Worm (Caenorhabditis elegans) whole organism, mixed stage, embryonic: ENCODE measurements around the gene K05G3.2.
"Not testable (repeated sequence)": the region's sequence is repeated elsewhere in the genome, so short reads cannot be mapped to it uniquely, and the experiment has no call there.

Experiments
- M03D4.4 ChIP-seq: sonication (generic microtip); optimal IDR thresholded peaks from 2 replicates; lab custom pipeline; 2017; ENCODE audit warnings: mild to moderate bottlenecking, missing genetic modification characterization, missing compliant biosample characterization
- bed-3 ChIP-seq: fragments of 200-800 bp; sonication (Bioruptor generic); optimal IDR thresholded peaks from 3 replicates; lab custom pipeline; 2018; ENCODE audit warnings: mild to moderate bottlenecking, missing genetic modification characterization, moderate library complexity, missing compliant biosample characterization
- blmp-1 ChIP-seq: fragments of 150-350 bp; optimal IDR thresholded peaks from 2 replicates; lab custom pipeline; 2014; ENCODE audit warnings: missing biosample characterization, missing genetic modification characterization
- ceh-43 ChIP-seq: fragments of 200-800 bp; sonication (Bioruptor generic); optimal IDR thresholded peaks from 2 replicates; lab custom pipeline; 2018; ENCODE audit warnings: mild to moderate bottlenecking, missing genetic modification characterization, moderate library complexity, missing compliant biosample characterization
- ceh-83 ChIP-seq: fragments of 200-800 bp; sonication (Bioruptor generic); optimal IDR thresholded peaks from 2 replicates; lab custom pipeline; 2018; ENCODE audit warnings: mild to moderate bottlenecking, missing genetic modification characterization, missing compliant biosample characterization
- drap-1 ChIP-seq: fragments of 200-800 bp; sonication (Bioruptor generic); optimal IDR thresholded peaks from 3 replicates; lab custom pipeline; 2018; ENCODE audit warnings: mild to moderate bottlenecking, missing genetic modification characterization, missing compliant biosample characterization
- elt-1 ChIP-seq: sonication (generic microtip); optimal IDR thresholded peaks from 2 replicates; lab custom pipeline; 2017; ENCODE audit warnings: missing genetic modification characterization, mild to moderate bottlenecking, missing compliant biosample characterization, antibody characterized with exemption, moderate library complexity, borderline replicate concordance; ENCODE audit not compliant: insufficient read depth
- elt-3 ChIP-seq: fragments of 150-350 bp; optimal IDR thresholded peaks from 2 replicates; lab custom pipeline; 2014; ENCODE audit warnings: missing biosample characterization, missing genetic modification characterization
- flh-1 ChIP-seq: fragments of 200-800 bp; sonication (Bioruptor generic); optimal IDR thresholded peaks from 2 replicates; lab custom pipeline; 2018; ENCODE audit warnings: mild to moderate bottlenecking, missing genetic modification characterization, moderate library complexity, missing compliant biosample characterization
- hlh-1 ChIP-seq: fragments of 150-350 bp; optimal IDR thresholded peaks from 2 replicates; lab custom pipeline; 2014; ENCODE audit warnings: missing biosample characterization, missing genetic modification reagents, missing genetic modification characterization
- lin-13 ChIP-seq: fragments of 150-350 bp; optimal IDR thresholded peaks from 2 replicates; lab custom pipeline; 2014; ENCODE audit warnings: missing biosample characterization, missing genetic modification characterization
- lin-32 ChIP-seq: fragments of 200-800 bp; sonication (Bioruptor generic); optimal IDR thresholded peaks from 2 replicates; lab custom pipeline; 2018; ENCODE audit warnings: mild to moderate bottlenecking, missing genetic modification characterization, missing compliant biosample characterization
- lsy-2 ChIP-seq: fragments of 150-350 bp; optimal IDR thresholded peaks from 2 replicates; lab custom pipeline; 2014; ENCODE audit warnings: missing biosample characterization, missing genetic modification characterization
- mab-5 ChIP-seq: fragments of 150-350 bp; optimal IDR thresholded peaks from 2 replicates; lab custom pipeline; 2014; ENCODE audit warnings: missing biosample characterization, missing genetic modification characterization
- mep-1 ChIP-seq: fragments of 150-350 bp; optimal IDR thresholded peaks from 2 replicates; lab custom pipeline; 2017; ENCODE audit warnings: missing biosample characterization, missing genetic modification reagents, missing genetic modification characterization, inconsistent platforms
- mls-2 ChIP-seq: sonication (generic microtip); optimal IDR thresholded peaks from 2 replicates; lab custom pipeline; 2016; ENCODE audit warnings: mild to moderate bottlenecking, missing genetic modification characterization, moderate library complexity, missing compliant biosample characterization
- nhr-12 ChIP-seq: fragments of 150-350 bp; optimal IDR thresholded peaks from 2 replicates; lab custom pipeline; 2014; ENCODE audit warnings: missing biosample characterization, missing genetic modification characterization
- nhr-2 ChIP-seq: fragments of 150-350 bp; optimal IDR thresholded peaks from 2 replicates; lab custom pipeline; 2014; ENCODE audit warnings: missing biosample characterization, missing genetic modification characterization
- nhr-28 ChIP-seq: fragments of 150-350 bp; optimal IDR thresholded peaks from 2 replicates; lab custom pipeline; 2014; ENCODE audit warnings: missing biosample characterization, missing genetic modification characterization
- pha-4 ChIP-seq: fragments of 150-350 bp; optimal IDR thresholded peaks from 2 replicates; lab custom pipeline; 2018; ENCODE audit warnings: missing biosample characterization, missing genetic modification reagents, missing genetic modification characterization
- sem-2 ChIP-seq: fragments of 200-800 bp; sonication (Bioruptor generic); optimal IDR thresholded peaks from 2 replicates; lab custom pipeline; 2018; ENCODE audit warnings: mild to moderate bottlenecking, missing genetic modification characterization, missing compliant biosample characterization
- snpc-4 ChIP-seq: fragments of 150-350 bp; optimal IDR thresholded peaks from 2 replicates; lab custom pipeline; 2014; ENCODE audit warnings: missing biosample characterization, missing genetic modification characterization
- sptf-1 ChIP-seq: sonication (generic microtip); optimal IDR thresholded peaks from 2 replicates; lab custom pipeline; 2017; ENCODE audit warnings: mild to moderate bottlenecking, missing genetic modification characterization, moderate library complexity, missing compliant biosample characterization
- tbx-8 ChIP-seq: fragments of 200-800 bp; sonication (Bioruptor generic); optimal IDR thresholded peaks from 2 replicates; lab custom pipeline; 2018; ENCODE audit warnings: mild to moderate bottlenecking, missing genetic modification characterization, moderate library complexity, missing compliant biosample characterization
- unc-120 ChIP-seq: sonication (generic microtip); optimal IDR thresholded peaks from 2 replicates; lab custom pipeline; 2017; ENCODE audit warnings: missing genetic modification characterization, missing compliant biosample characterization; ENCODE audit not compliant: poor library complexity, severe bottlenecking
- unc-39 ChIP-seq: fragments of 150-350 bp; optimal IDR thresholded peaks from 2 replicates; lab custom pipeline; 2014; ENCODE audit warnings: missing biosample characterization, missing genetic modification characterization
- unc-62 ChIP-seq: fragments of 150-350 bp; optimal IDR thresholded peaks from 2 replicates; lab custom pipeline; 2014; ENCODE audit warnings: missing biosample characterization, missing genetic modification reagents, missing genetic modification characterization
- zip-8 ChIP-seq: fragments of 150-350 bp; optimal IDR thresholded peaks from 2 replicates; lab custom pipeline; 2014; ENCODE audit warnings: missing biosample characterization, missing genetic modification characterization
- ztf-11 ChIP-seq: fragments of 150-350 bp; optimal IDR thresholded peaks from 2 replicates; lab custom pipeline; 2014; ENCODE audit warnings: missing biosample characterization, missing genetic modification characterization

The K05G3.2 gene

DNA sequence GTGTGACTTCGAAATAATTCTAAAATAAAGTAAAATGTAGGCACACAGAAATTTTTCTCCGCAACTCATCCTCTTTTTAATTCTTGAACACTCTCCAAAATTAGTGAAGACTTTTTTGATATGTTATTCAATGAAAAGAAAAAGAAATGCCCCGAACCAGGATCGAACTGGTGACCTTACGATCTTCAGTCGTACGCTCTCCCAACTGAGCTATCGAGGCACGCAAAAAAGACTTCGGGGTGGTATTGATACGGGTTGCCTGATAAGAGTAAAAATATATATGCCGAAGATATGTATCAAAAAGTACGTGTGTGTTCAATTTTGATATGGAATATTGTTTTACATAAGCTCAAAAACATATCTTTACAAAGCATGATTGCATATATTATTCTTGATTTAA lies 8.3 kb downstream of the K05G3.2 start:
- no peak for TF ChIP-seq blmp-1 (tag; lab: Kevin White, UChicago)
- no peak for TF ChIP-seq zip-8
- no peak for TF ChIP-seq unc-120 (tag; lab: Kevin White, UChicago)

DNA sequence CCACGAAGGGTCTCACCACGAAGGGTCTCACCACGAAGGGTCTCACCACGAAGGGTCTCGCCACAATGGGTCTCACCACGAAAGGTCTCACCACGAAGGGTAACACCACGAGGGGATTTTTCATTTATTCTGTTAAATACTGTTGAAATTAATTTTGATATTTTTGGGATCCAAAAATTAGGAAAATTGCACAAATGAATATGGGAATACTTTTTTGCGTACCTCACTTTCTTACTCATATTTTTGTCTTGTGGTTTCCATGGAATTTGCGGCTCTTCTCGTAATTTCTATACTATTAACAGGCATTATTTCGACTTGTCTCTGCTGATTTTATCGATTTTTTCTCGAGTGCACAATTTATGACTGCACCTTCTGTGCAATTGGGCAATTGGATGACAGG lies 10.6 kb downstream of the K05G3.2 start, which contains the start of gene T25D1.3:
Gene T25D1.3 (plus strand): TSS at position 301 of the 400 bp plus-strand sequence.
- TF ChIP-seq mab-5 (tag; lab: Kevin White, UChicago) = no peak
- no peak for TF ChIP-seq ztf-11
- TF ChIP-seq sem-2 (GFP tag; lab: Kevin White, UChicago) = no peak
- no peak for TF ChIP-seq hlh-1 (tag; lab: Kevin White, UChicago)
- no peak for TF ChIP-seq unc-39 (tag; lab: Kevin White, UChicago)
- TF ChIP-seq flh-1 = no peak
- TF ChIP-seq tbx-8 (GFP tag; lab: Kevin White, UChicago) = no peak
- TF ChIP-seq snpc-4 (tag; lab: Kevin White, UChicago) = no peak
- TF ChIP-seq nhr-28 (tag; lab: Kevin White, UChicago) = no peak
- TF ChIP-seq mls-2 (tag; lab: Kevin White, UChicago) = no peak
- no peak for TF ChIP-seq M03D4.4 (tag; lab: Kevin White, UChicago)
- TF ChIP-seq elt-3 = no peak

DNA sequence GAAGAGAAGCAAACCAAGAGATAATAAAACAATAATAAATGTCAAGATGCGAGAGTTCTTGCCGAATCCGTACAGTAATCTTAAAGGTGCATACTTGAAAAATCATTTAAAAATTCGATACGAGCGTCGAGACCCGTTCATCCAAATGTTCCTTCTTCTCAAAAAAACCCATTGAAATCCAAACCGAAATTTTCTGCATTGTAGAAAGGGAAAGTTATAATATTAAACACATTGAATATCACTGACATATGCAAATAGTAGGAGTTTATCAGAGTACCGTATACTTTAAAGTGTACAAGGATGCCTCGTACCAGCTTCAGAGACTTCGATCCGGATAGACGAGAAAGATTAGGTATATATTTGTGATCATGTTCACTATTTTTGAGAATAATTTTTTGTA lies 20.5 kb downstream of the K05G3.2 start, which contains the start of gene T25D1.2:
Gene T25D1.2 (plus strand): TSS at position 301 of the 400 bp plus-strand sequence.
- not testable (repeated sequence) for TF ChIP-seq flh-1; ceh-83 (GFP tag; lab: Kevin White, UChicago); nhr-12 (tag; lab: Kevin White, UChicago)

DNA sequence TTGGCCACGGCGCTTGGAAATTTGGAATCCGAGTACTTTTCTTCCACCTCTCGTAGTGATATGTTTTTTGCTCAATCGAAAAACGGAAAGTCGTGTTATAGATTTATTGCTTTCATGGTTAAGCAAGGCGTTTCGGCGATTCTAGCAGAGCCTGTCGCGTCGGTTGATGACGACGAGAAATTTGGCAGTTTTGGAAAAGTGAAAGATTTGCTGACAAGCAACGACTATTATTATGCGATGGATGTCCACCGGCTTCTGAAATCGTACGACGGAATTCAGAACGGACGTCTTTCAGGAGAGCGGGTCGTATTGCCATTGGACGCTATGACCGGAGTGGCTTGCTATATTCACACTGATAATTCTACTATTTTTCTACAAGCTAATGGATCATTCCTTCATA lies 24.0 kb downstream of the K05G3.2 start:
- no peak for TF ChIP-seq mls-2 (tag; lab: Kevin White, UChicago)
- no peak for TF ChIP-seq lin-13 (tag; lab: Kevin White, UChicago)
- no peak for TF ChIP-seq elt-3
- no peak for TF ChIP-seq ceh-43
- no peak for TF ChIP-seq hlh-1 (tag; lab: Kevin White, UChicago)

DNA sequence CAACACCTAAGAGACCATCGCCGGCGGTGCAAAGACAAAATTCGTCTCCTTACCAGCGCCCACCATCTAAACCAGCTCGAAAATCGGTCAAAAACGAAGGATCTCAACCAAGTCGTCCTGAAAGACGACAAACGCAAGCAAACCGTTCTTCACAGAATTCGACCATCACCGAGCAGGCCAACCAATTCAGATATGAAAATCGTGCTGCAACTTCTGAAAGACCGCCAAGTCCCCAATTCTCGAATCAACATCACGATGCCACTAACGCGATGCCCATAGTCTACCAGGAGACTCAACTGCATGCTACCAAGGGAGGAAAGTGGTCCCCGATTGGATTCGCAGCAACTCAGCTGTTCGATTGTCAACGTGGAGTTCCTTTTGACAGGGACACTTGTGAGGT lies 24.8 kb downstream of the K05G3.2 start, which contains the start of gene T25D1.1:
Gene T25D1.1 (plus strand): TSS at position 301 of the 400 bp plus-strand sequence.
- no peak for TF ChIP-seq pha-4 (tag; lab: Kevin White, UChicago)
- TF ChIP-seq mls-2 (tag; lab: Kevin White, UChicago) = no peak
- TF ChIP-seq ztf-11 = no peak
- no peak for TF ChIP-seq mep-1 (tag; lab: Kevin White, UChicago)
- TF ChIP-seq lin-32 (GFP tag; lab: Kevin White, UChicago) = no peak
- TF ChIP-seq mab-5 (tag; lab: Kevin White, UChicago) = no peak
- no peak for TF ChIP-seq nhr-12 (tag; lab: Kevin White, UChicago)
- no peak for TF ChIP-seq zip-8
- no peak for TF ChIP-seq ceh-83 (GFP tag; lab: Kevin White, UChicago)
- TF ChIP-seq drap-1 (GFP tag; lab: Kevin White, UChicago) = no peak
- TF ChIP-seq hlh-1 (tag; lab: Kevin White, UChicago) = no peak
- no peak for TF ChIP-seq lsy-2 (tag; lab: Kevin White, UChicago)
- no peak for TF ChIP-seq sem-2 (GFP tag; lab: Kevin White, UChicago)
- TF ChIP-seq sptf-1 (tag; lab: Kevin White, UChicago) = no peak
- TF ChIP-seq elt-3 = no peak
- TF ChIP-seq unc-39 (tag; lab: Kevin White, UChicago) = no peak
- TF ChIP-seq elt-1 (tag; lab: Kevin White, UChicago) = no peak
- no peak for TF ChIP-seq nhr-28 (tag; lab: Kevin White, UChicago)

DNA sequence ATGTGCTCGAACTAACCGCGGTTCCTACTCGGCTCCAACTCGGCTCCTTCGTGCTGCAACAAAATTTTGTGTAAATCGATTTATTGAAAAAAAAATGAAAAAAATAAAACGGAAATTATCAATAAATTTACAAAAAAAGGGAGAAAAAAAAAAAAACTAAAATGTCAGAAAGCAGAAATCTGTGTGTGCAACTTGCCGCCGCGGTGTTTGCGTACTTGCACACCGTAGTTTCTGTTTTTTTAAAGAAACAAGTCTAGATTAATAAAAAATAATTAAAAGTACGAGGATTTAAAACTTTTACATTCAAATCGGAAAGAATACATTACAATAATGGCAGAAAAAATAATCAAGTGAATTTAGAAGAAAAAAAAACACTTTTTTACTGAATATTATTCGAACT lies 27.0 kb downstream of the K05G3.2 start:
- TF ChIP-seq drap-1 (GFP tag; lab: Kevin White, UChicago) (no peak), lsy-2 (tag; lab: Kevin White, UChicago) (peak; percentile 27)
- TF ChIP-seq, all 35 proteins: peak for 1

DNA sequence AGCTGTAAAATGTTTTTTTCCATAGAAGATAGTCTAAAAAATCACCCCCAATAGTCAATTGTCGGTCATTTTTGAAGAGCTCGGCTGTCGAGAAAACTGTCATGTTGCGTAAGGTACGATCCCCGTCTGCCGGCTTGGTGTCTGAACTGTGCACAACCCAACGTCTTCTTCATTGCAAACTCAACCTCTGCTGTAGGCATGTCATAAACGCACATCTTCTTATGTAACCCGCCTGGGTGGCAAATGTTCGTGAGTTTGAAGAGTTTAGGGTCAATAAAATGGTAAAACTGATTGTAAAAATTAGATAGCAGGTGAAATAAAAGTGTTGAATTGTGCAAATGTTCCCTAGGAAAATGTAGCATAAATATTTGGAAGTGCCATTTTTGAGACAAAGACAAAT lies 29.6 kb downstream of the K05G3.2 start:
- peak; percentile 69 for TF ChIP-seq nhr-2
- no peak for TF ChIP-seq bed-3 (GFP tag; lab: Kevin White, UChicago)
- no peak for TF ChIP-seq unc-62 (GFP tag; lab: Kevin White, UChicago)
